Fruit fly (Drosophila melanogaster) whole organism, embryonic: Measurements from ENCODE around the gene Drgx.
A peak's percentile ranks its signal among the peaks of the same experiment; 100 is the strongest.

ENCODE experiments used
- CG1024 ChIP-seq: fragments of 200-800 bp; sonication (Bioruptor generic); IDR thresholded peaks from 2 replicates; pipeline ENCODE4 v1.3.6; 2022; ENCODE audit warnings: missing biosample characterization, missing genetic modification characterization
- CG10462 ChIP-seq: fragments of 200-800 bp; sonication (Bioruptor generic); optimal IDR thresholded peaks from 2 replicates; lab custom pipeline; 2016; ENCODE audit warnings: missing biosample characterization, missing genetic modification characterization
- CG11456 ChIP-seq: fragments of 200-800 bp; sonication (Bioruptor generic); IDR thresholded peaks from 3 replicates; pipeline ENCODE4 v1.3.6; 2022; ENCODE audit warnings: missing biosample characterization, missing genetic modification characterization
- CG12659 ChIP-seq: fragments of 200-800 bp; sonication (Bioruptor generic); optimal IDR thresholded peaks from 3 replicates; lab custom pipeline; 2017; ENCODE audit warnings: mild to moderate bottlenecking, missing biosample characterization, missing genetic modification reagents, missing genetic modification characterization
- CG13287 ChIP-seq: fragments of 200-800 bp; sonication (Bioruptor generic); IDR thresholded peaks from 2 replicates; pipeline ENCODE4 v1.3.6; 2022; ENCODE audit warnings: missing biosample characterization, missing genetic modification characterization; ENCODE audit not compliant: partially characterized antibody
- CG13296 ChIP-seq: fragments of 200-800 bp; sonication (Bioruptor generic); optimal IDR thresholded peaks from 3 replicates; lab custom pipeline; 2018; ENCODE audit warnings: missing biosample characterization, mild to moderate bottlenecking, missing genetic modification characterization
- CG14860 ChIP-seq: fragments of 200-800 bp; sonication (Bioruptor generic); IDR thresholded peaks from 3 replicates; pipeline ENCODE4 v1.3.6; 2022; ENCODE audit warnings: missing biosample characterization, missing genetic modification characterization; ENCODE audit not compliant: partially characterized antibody
- CG15601 ChIP-seq: fragments of 200-800 bp; sonication (Bioruptor generic); optimal IDR thresholded peaks from 3 replicates; lab custom pipeline; 2019; ENCODE audit warnings: missing biosample characterization, mild to moderate bottlenecking, missing genetic modification characterization, moderate library complexity
- CG1832 ChIP-seq: fragments of 200-800 bp; sonication (Bioruptor generic); optimal IDR thresholded peaks from 2 replicates; lab custom pipeline; 2017; ENCODE audit warnings: missing biosample characterization, mild to moderate bottlenecking, missing genetic modification characterization, inconsistent platforms
- CG33213 ChIP-seq: fragments of 200-800 bp; sonication (Bioruptor generic); optimal IDR thresholded peaks from 3 replicates; lab custom pipeline; 2016; ENCODE audit warnings: missing biosample characterization, missing genetic modification characterization
- CG34422 ChIP-seq: fragments of 200-800 bp; sonication (Bioruptor generic); IDR thresholded peaks from 3 replicates; pipeline ENCODE4 v1.3.6; 2022; ENCODE audit warnings: missing biosample characterization, missing genetic modification characterization
- CG4360 ChIP-seq: fragments of 200-800 bp; sonication (Bioruptor generic); IDR thresholded peaks from 2 replicates; pipeline ENCODE4 v1.3.6; 2022; ENCODE audit warnings: missing biosample characterization, missing genetic modification characterization
- CG4820 ChIP-seq: fragments of 200-800 bp; sonication (Bioruptor generic); optimal IDR thresholded peaks from 3 replicates; lab custom pipeline; 2016; ENCODE audit warnings: missing biosample characterization, missing genetic modification characterization
- CG6175 ChIP-seq: fragments of 200-800 bp; sonication (Bioruptor generic); IDR thresholded peaks from 3 replicates; pipeline ENCODE4 v1.3.6; 2022; ENCODE audit warnings: missing biosample characterization, missing genetic modification characterization
- CG6654 ChIP-seq: fragments of 200-800 bp; sonication (Bioruptor generic); optimal IDR thresholded peaks from 2 replicates; lab custom pipeline; 2017; ENCODE audit warnings: missing biosample characterization, mild to moderate bottlenecking, missing genetic modification characterization
- CG6813 ChIP-seq: fragments of 200-800 bp; sonication (Bioruptor generic); optimal IDR thresholded peaks from 2 replicates; lab custom pipeline; 2017; ENCODE audit warnings: missing biosample characterization, missing genetic modification characterization, mild to moderate bottlenecking, moderate library complexity, missing genetic modification reagents
- CG6854 ChIP-seq: fragments of 200-800 bp; sonication (Bioruptor generic); optimal IDR thresholded peaks from 3 replicates; lab custom pipeline; 2017; ENCODE audit warnings: missing biosample characterization, mild to moderate bottlenecking, missing genetic modification characterization
- CG7745 ChIP-seq: fragments of 200-800 bp; sonication (Bioruptor generic); optimal IDR thresholded peaks from 2 replicates; lab custom pipeline; 2018; ENCODE audit warnings: missing biosample characterization, mild to moderate bottlenecking, missing genetic modification characterization, moderate library complexity
- CG8290 ChIP-seq, 3 experiments: fragments of 200-800 bp; sonication (Bioruptor generic); optimal IDR thresholded peaks; 2 replicates each; lab custom pipeline; 2016 to 2019; ENCODE audit warnings: missing biosample characterization in 3 of 3, missing genetic modification characterization in 3 of 3, mild to moderate bottlenecking in 2 of 3, moderate library complexity in 1 of 3
- CG9932 ChIP-seq: fragments of 200-800 bp; sonication (Bioruptor generic); IDR thresholded peaks from 2 replicates; pipeline ENCODE4 v1.3.6; 2022; ENCODE audit warnings: missing biosample characterization, missing genetic modification characterization
- Dll ChIP-seq: fragments of 200-800 bp; sonication (Bioruptor generic); IDR thresholded peaks from 4 replicates; pipeline ENCODE4 v1.3.6; 2022; ENCODE audit warnings: missing biosample characterization, missing genetic modification characterization; ENCODE audit not compliant: partially characterized antibody
- HmgD ChIP-seq: fragments of 200-800 bp; sonication (Bioruptor generic); optimal IDR thresholded peaks from 3 replicates; lab custom pipeline; 2016; ENCODE audit warnings: missing biosample characterization, missing genetic modification characterization
- Hr3 ChIP-seq: fragments of 200-800 bp; sonication (Bioruptor generic); optimal IDR thresholded peaks from 3 replicates; lab custom pipeline; 2016; ENCODE audit warnings: missing biosample characterization, missing genetic modification characterization
- Jarid2 ChIP-seq: fragments of 200-800 bp; sonication (Bioruptor generic); optimal IDR thresholded peaks from 3 replicates; lab custom pipeline; 2017; ENCODE audit warnings: mild to moderate bottlenecking, missing biosample characterization, missing genetic modification reagents, missing genetic modification characterization
- Mad ChIP-seq: fragments of 200-800 bp; sonication (Bioruptor generic); optimal IDR thresholded peaks from 2 replicates; lab custom pipeline; 2016; ENCODE audit warnings: missing biosample characterization, missing genetic modification characterization
- Max ChIP-seq: fragments of 200-800 bp; sonication (Bioruptor generic); optimal IDR thresholded peaks from 2 replicates; lab custom pipeline; 2016; ENCODE audit warnings: missing biosample characterization, mild to moderate bottlenecking, missing genetic modification characterization
- Oli ChIP-seq: fragments of 200-800 bp; sonication (Bioruptor generic); optimal IDR thresholded peaks from 2 replicates; lab custom pipeline; 2018; ENCODE audit warnings: missing biosample characterization, mild to moderate bottlenecking, missing genetic modification characterization, moderate library complexity
- Scr ChIP-seq: fragments of 200-800 bp; sonication (Bioruptor generic); IDR thresholded peaks from 2 replicates; pipeline ENCODE4 v1.3.6; 2022; ENCODE audit warnings: missing biosample characterization, missing genetic modification characterization; ENCODE audit not compliant: partially characterized antibody
- Side ChIP-seq: fragments of 200-800 bp; sonication (Bioruptor generic); optimal IDR thresholded peaks from 2 replicates; lab custom pipeline; 2016; ENCODE audit warnings: missing biosample characterization, missing genetic modification characterization
- Ssrp ChIP-seq: fragments of 200-800 bp; sonication (Bioruptor generic); optimal IDR thresholded peaks from 2 replicates; lab custom pipeline; 2018; ENCODE audit warnings: missing biosample characterization, mild to moderate bottlenecking, missing genetic modification characterization, moderate library complexity
- Tbp ChIP-seq: fragments of >200 bp; optimal IDR thresholded peaks from 2 replicates; lab custom pipeline; 2018; ENCODE audit warnings: missing biosample characterization, missing genetic modification characterization
- Xrp1 ChIP-seq: fragments of 200-800 bp; sonication (Bioruptor generic); IDR thresholded peaks from 2 replicates; pipeline ENCODE4 v1.3.6; 2022; ENCODE audit warnings: missing biosample characterization, missing genetic modification characterization
- amos ChIP-seq: fragments of 200-800 bp; sonication (Bioruptor generic); IDR thresholded peaks from 2 replicates; pipeline ENCODE4 v1.3.6; 2022; ENCODE audit warnings: missing biosample characterization, missing genetic modification characterization; ENCODE audit not compliant: partially characterized antibody
- ap ChIP-seq: fragments of 200-800 bp; sonication (Bioruptor generic); IDR thresholded peaks from 2 replicates; pipeline ENCODE4 v1.3.6; 2022; ENCODE audit warnings: missing biosample characterization, missing genetic modification characterization
- en ChIP-seq: fragments of 200-800 bp; sonication (Bioruptor generic); optimal IDR thresholded peaks from 2 replicates; lab custom pipeline; 2016; ENCODE audit warnings: missing biosample characterization, missing genetic modification characterization
- eve ChIP-seq, 2 experiments: fragments of >200 bp; optimal IDR thresholded peaks; 2 replicates each; lab custom pipeline; 2017; ENCODE audit warnings: missing biosample characterization in 2 of 2, missing genetic modification characterization in 2 of 2
- fd96Cb ChIP-seq: fragments of 200-800 bp; sonication (Bioruptor generic); optimal IDR thresholded peaks from 2 replicates; lab custom pipeline; 2018; ENCODE audit warnings: missing biosample characterization, mild to moderate bottlenecking, missing genetic modification characterization, moderate library complexity
- gsb ChIP-seq: fragments of 200-800 bp; sonication (Bioruptor generic); IDR thresholded peaks from 2 replicates; pipeline ENCODE4 v1.3.6; 2022; ENCODE audit warnings: missing biosample characterization, missing genetic modification characterization
- gsb-n ChIP-seq: fragments of 200-800 bp; sonication (Bioruptor generic); optimal IDR thresholded peaks from 3 replicates; lab custom pipeline; 2018; ENCODE audit warnings: missing biosample characterization, mild to moderate bottlenecking, missing genetic modification characterization
- hkb ChIP-seq, 2 experiments: fragments of 200-800 bp in 1 of 2; fragments of >200 bp in 1 of 2; sonication (Bioruptor generic) in 1 of 2; IDR thresholded peaks in 1 of 2; optimal IDR thresholded peaks in 1 of 2; 2 replicates each; pipeline versions ENCODE4 v1.3.6 to Lab custom; 2017 to 2022; ENCODE audit warnings: missing biosample characterization in 1 of 2, missing genetic modification characterization in 1 of 2
- mam ChIP-seq: fragments of 200-800 bp; sonication (Bioruptor generic); optimal IDR thresholded peaks from 3 replicates; lab custom pipeline; 2016; ENCODE audit warnings: missing biosample characterization, missing genetic modification characterization
- nau ChIP-seq: fragments of 200-800 bp; sonication (Bioruptor generic); optimal IDR thresholded peaks from 3 replicates; lab custom pipeline; 2017; ENCODE audit warnings: missing biosample characterization, mild to moderate bottlenecking, missing genetic modification characterization, missing genetic modification reagents
- otp ChIP-seq: fragments of 200-800 bp; sonication (Bioruptor generic); IDR thresholded peaks from 3 replicates; pipeline ENCODE4, ENCODE4 v1.3.6; 2022; ENCODE audit warnings: missing biosample characterization, missing genetic modification characterization
- pan ChIP-seq, 4 experiments: fragments of >200 bp in 3 of 4; fragments of 200-800 bp in 1 of 4; sonication (Bioruptor generic) in 1 of 4; optimal IDR thresholded peaks in 3 of 4; IDR thresholded peaks in 1 of 4; 2 replicates each; pipeline versions ENCODE4 v1.3.6 to Lab custom; 2017 to 2022; ENCODE audit warnings: missing biosample characterization in 2 of 4, missing genetic modification characterization in 2 of 4, mixed read lengths in 1 of 4
- pho ChIP-seq: fragments of 200-800 bp; sonication (Bioruptor generic); optimal IDR thresholded peaks from 2 replicates; lab custom pipeline; 2016; ENCODE audit warnings: missing biosample characterization, missing genetic modification characterization
- pros ChIP-seq: fragments of 200-800 bp; sonication (Bioruptor generic); optimal IDR thresholded peaks from 3 replicates; lab custom pipeline; 2019; ENCODE audit warnings: missing biosample characterization, mild to moderate bottlenecking, missing genetic modification characterization, moderate library complexity
- scrt ChIP-seq: fragments of 200-800 bp; sonication (Bioruptor generic); optimal IDR thresholded peaks from 2 replicates; lab custom pipeline; 2018; ENCODE audit warnings: missing biosample characterization, mild to moderate bottlenecking, missing genetic modification characterization, moderate library complexity
- sob ChIP-seq: fragments of 200-800 bp; sonication (Bioruptor generic); IDR thresholded peaks from 2 replicates; pipeline ENCODE4 v1.3.6; 2022; ENCODE audit warnings: missing biosample characterization, missing genetic modification characterization
- vvl ChIP-seq: fragments of 200-800 bp; sonication (Bioruptor generic); IDR thresholded peaks from 2 replicates; pipeline ENCODE4 v1.3.6; 2022; ENCODE audit warnings: missing biosample characterization, missing genetic modification characterization

The Drgx gene

dm6 chr2L:3656667-3657066 is 5.9 kb upstream of the Drgx start, which contains the start of gene for (continued):
- TF ChIP-seq gsb-n (no peak), Ssrp (no peak), sob (GFP tag; lab: Robert Waterston, UW) (no peak), CG6175 (GFP tag; lab: Robert Waterston, UW) (no peak), pho (GFP tag; lab: Kevin White, UChicago) (no peak), ap (GFP tag; lab: Robert Waterston, UW) (no peak), Side (GFP tag; lab: Kevin White, UChicago) (no peak), HmgD (no peak), CG1024 (GFP tag; lab: Robert Waterston, UW) (no peak), CG13296 (GFP tag; lab: Kevin White, UChicago) (no peak), CG4360 (GFP tag; lab: Robert Waterston, UW) (peak; percentile 13; the same call in 1 of the 2 replicates), Max (GFP tag; lab: Kevin White, UChicago) (no peak), CG34422 (GFP tag; lab: Robert Waterston, UW) (peak; percentile 40; the same call in 1 of the 3 replicates), CG15601 (tag; lab: Kevin White, UChicago) (peak; percentile 16), Dll (GFP tag; lab: Robert Waterston, UW) (no peak), CG6654 (GFP tag; lab: Kevin White, UChicago) (no peak), vvl (peak; percentile 42; the same call in 1 of the 2 replicates), hkb (optimal IDR thresholded peaks at IDR 0.05; lab: Kevin White, UChicago) (no peak), hkb (GFP tag; IDR thresholded peaks at IDR 0.05; lab: Robert Waterston, UW) (no peak), Oli (tag; lab: Kevin White, UChicago) (no peak), CG13287 (GFP tag; lab: Robert Waterston, UW) (peak; percentile 9; the same call in 1 of the 2 replicates), Xrp1 (no peak), CG10462 (no peak), fd96Cb (no peak), Tbp (no peak), en (GFP tag; lab: Kevin White, UChicago) (no peak), CG4820 (GFP tag; lab: Kevin White, UChicago) (no peak), CG1832 (GFP tag; lab: Kevin White, UChicago) (no peak), CG7745 (no peak), CG6854 (GFP tag; lab: Kevin White, UChicago) (no peak), Scr (GFP tag; lab: Robert Waterston, UW) (no peak), gsb (GFP tag; lab: Robert Waterston, UW) (no peak), CG14860 (GFP tag; lab: Robert Waterston, UW) (no peak), CG9932 (no peak), eve (GFP tag; optimal IDR thresholded peaks at IDR 0.05; lab: Kevin White, UChicago) (no peak), Jarid2 (GFP tag; lab: Kevin White, UChicago) (peak; percentile 96), mam (GFP tag; lab: Kevin White, UChicago) (no peak), Mad (GFP tag; lab: Kevin White, UChicago) (no peak), scrt (GFP tag; lab: Kevin White, UChicago) (no peak), CG33213 (GFP tag; lab: Kevin White, UChicago) (no peak), CG8290 (GFP tag; optimal IDR thresholded peaks at IDR 0.05; lab: Kevin White, UChicago) (no peak), CG8290 (tag; optimal IDR thresholded peaks at IDR 0.05; lab: Kevin White, UChicago) (no peak), pan (optimal IDR thresholded peaks at IDR 0.05; lab: Kevin White, UChicago) (no peak), pan (GFP tag; optimal IDR thresholded peaks at IDR 0.05 in 1 of 2, IDR thresholded peaks at IDR 0.05 in 1 of 2) (no peak), Hr3 (no peak), CG6813 (no peak), pros (GFP tag; lab: Kevin White, UChicago) (no peak), CG11456 (GFP tag; lab: Robert Waterston, UW) (no peak), CG12659 (GFP tag; lab: Kevin White, UChicago) (no peak), amos (GFP tag; lab: Robert Waterston, UW) (peak; percentile 9; the same call in 1 of the 2 replicates), otp (GFP tag; lab: Robert Waterston, UW) (no peak), nau (GFP tag; lab: Kevin White, UChicago) (no peak)
